Fruit fly (Drosophila melanogaster): ENCODE results near the gene CG7044.

Gene CG7044

DNA sequence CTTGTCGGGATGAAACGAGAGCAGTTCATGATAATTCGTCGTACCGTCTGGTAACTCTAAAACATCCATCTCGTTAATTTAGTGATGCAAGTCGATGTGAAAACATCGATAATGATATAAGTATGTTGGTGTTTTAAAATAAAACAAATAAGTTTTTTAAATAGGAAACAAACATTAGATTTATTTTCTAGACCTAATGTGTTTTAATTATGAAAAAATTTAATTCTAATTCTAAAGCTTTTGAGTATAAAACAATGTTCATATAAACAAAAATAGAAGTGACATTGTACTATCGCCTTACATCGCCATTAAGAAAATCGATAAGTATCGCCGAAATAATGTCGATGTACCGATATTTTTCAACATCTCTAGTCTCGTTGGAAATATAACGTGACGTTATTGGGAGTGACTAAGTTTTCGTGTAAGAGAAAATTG is 9.5 kb upstream of the CG7044 start, which contains the start of gene Rab11:
Gene Rab11 (plus strand): TSS at position 363 of the 435 bp plus-strand sequence.
- TF ChIP-seq CG9705 (GFP tag; optimal IDR thresholded peaks at IDR 0.05) (peak; percentile 63), sage (GFP tag; optimal IDR thresholded peaks at IDR 0.05) (no peak), Myc (optimal IDR thresholded peaks at IDR 0.05) (peak; percentile 49), woc (GFP tag; optimal IDR thresholded peaks at IDR 0.05) (peak; percentile 81), OdsH (GFP tag; optimal IDR thresholded peaks at IDR 0.05) (peak; percentile 44), pan (optimal IDR thresholded peaks at IDR 0.05) (no peak), Dfd (GFP tag; optimal IDR thresholded peaks at IDR 0.05) (no peak), Jra (GFP tag; optimal IDR thresholded peaks at IDR 0.05) (peak; percentile 75), h (GFP tag; optimal IDR thresholded peaks at IDR 0.05) (peak; percentile 70), ey (GFP tag; optimal IDR thresholded peaks at IDR 0.05) (peak; percentile 35), CrebA (GFP tag; optimal IDR thresholded peaks at IDR 0.05; ENCODE audit: borderline replicate concordance) (no peak), CG32264 (GFP tag; optimal IDR thresholded peaks at IDR 0.05) (no peak), fru (GFP tag; optimal IDR thresholded peaks at IDR 0.05) (peak; percentile 42), dl (GFP tag; optimal IDR thresholded peaks at IDR 0.05; ENCODE audit: insufficient read depth in 1 of 2, partially characterized antibody in 2 of 2) (no peak), Vsx2 (GFP tag; optimal IDR thresholded peaks at IDR 0.05; ENCODE audit: partially characterized antibody) (no peak), Dif (GFP tag; optimal IDR thresholded peaks at IDR 0.05; ENCODE audit: partially characterized antibody) (no peak), psq (GFP tag; optimal IDR thresholded peaks at IDR 0.05) (peak; percentile 29), Sp1 (GFP tag; optimal IDR thresholded peaks at IDR 0.05) (peak; percentile 39), sv (GFP tag; optimal IDR thresholded peaks at IDR 0.05) (no peak), dmrt93B (GFP tag; optimal IDR thresholded peaks at IDR 0.05) (no peak), jim (GFP tag; optimal IDR thresholded peaks at IDR 0.05) (no peak), Hnf4 (GFP tag; optimal IDR thresholded peaks at IDR 0.05) (peak; percentile 58), foxo (GFP tag; optimal IDR thresholded peaks at IDR 0.05) (peak in 1 of 2 experiments; percentile 70), Hr78 (GFP tag; optimal IDR thresholded peaks at IDR 0.05) (no peak), rgr (GFP tag; optimal IDR thresholded peaks at IDR 0.05) (peak; percentile 63), Abd-B (GFP tag; optimal IDR thresholded peaks at IDR 0.05) (no peak), GATAd (GFP tag; optimal IDR thresholded peaks at IDR 0.05) (no peak), N (GFP tag; optimal IDR thresholded peaks at IDR 0.05) (no peak), dsf (GFP tag; optimal IDR thresholded peaks at IDR 0.05; ENCODE audit: borderline replicate concordance) (peak; percentile 41), Rel (GFP tag; optimal IDR thresholded peaks at IDR 0.05) (no peak), Rel (tag; optimal IDR thresholded peaks at IDR 0.05) (no peak), brk (GFP tag; optimal IDR thresholded peaks at IDR 0.05) (no peak), lola (GFP tag; optimal IDR thresholded peaks at IDR 0.05) (no peak), tai (GFP tag; optimal IDR thresholded peaks at IDR 0.05) (no peak), usp (GFP tag; optimal IDR thresholded peaks at IDR 0.05) (no peak), Hr83 (GFP tag; optimal IDR thresholded peaks at IDR 0.05; ENCODE audit: poor library complexity, severe bottlenecking) (peak; percentile 56), HLH106 (tag; optimal IDR thresholded peaks at IDR 0.05) (peak; percentile 61), br (GFP tag; optimal IDR thresholded peaks at IDR 0.05) (peak; percentile 37), Mio (GFP tag; optimal IDR thresholded peaks at IDR 0.05) (no peak)

DNA sequence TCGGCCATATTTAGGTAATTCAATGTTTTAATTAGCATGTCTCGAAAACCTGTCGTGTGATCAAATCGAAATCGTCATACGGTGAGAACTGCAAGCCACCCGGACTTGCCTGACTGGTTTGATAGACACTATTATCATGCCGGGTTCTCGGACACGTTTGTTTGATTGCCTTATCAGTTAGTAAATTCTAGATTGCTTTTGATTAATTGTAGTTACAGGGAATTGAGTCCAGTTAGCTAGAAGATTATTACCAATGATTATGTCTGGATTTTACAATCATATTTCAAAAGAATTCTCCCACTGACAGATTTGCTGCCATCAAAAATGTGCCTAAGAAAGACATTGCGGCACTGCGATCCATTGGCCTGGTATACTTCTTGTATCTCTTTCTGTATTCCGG is 8.2 kb upstream of the CG7044 start:
- TF ChIP-seq ey (GFP tag; optimal IDR thresholded peaks at IDR 0.05) (no peak), fru (GFP tag; optimal IDR thresholded peaks at IDR 0.05) (no peak), Hr78 (GFP tag; optimal IDR thresholded peaks at IDR 0.05) (no peak), dsf (GFP tag; optimal IDR thresholded peaks at IDR 0.05; ENCODE audit: borderline replicate concordance) (no peak), CG32264 (GFP tag; optimal IDR thresholded peaks at IDR 0.05) (no peak), h (GFP tag; optimal IDR thresholded peaks at IDR 0.05) (no peak), brk (GFP tag; optimal IDR thresholded peaks at IDR 0.05) (no peak), Hnf4 (GFP tag; optimal IDR thresholded peaks at IDR 0.05) (no peak), foxo (GFP tag; optimal IDR thresholded peaks at IDR 0.05) (no peak), jim (GFP tag; optimal IDR thresholded peaks at IDR 0.05) (no peak), Vsx2 (GFP tag; optimal IDR thresholded peaks at IDR 0.05; ENCODE audit: partially characterized antibody) (no peak), Sp1 (GFP tag; optimal IDR thresholded peaks at IDR 0.05) (no peak), OdsH (GFP tag; optimal IDR thresholded peaks at IDR 0.05) (no peak)

Data from whole organism, wandering third instar larva.